Worm (Caenorhabditis elegans) whole organism, L3 larva: ENCODE data around the gene M02H5.8.

ENCODE experiments used
- R02D3.7 ChIP-seq: fragments of 150-350 bp; optimal IDR thresholded peaks from 2 replicates; lab custom pipeline; 2014; ENCODE audit warnings: missing biosample characterization, missing genetic modification characterization
- ZK546.5 ChIP-seq: sonication (generic microtip); optimal IDR thresholded peaks from 2 replicates; lab custom pipeline; 2017; ENCODE audit warnings: missing biosample characterization, missing genetic modification characterization
- aly-2 ChIP-seq: fragments of 150-350 bp; optimal IDR thresholded peaks from 2 replicates; lab custom pipeline; 2014; ENCODE audit warnings: missing biosample characterization, missing genetic modification characterization
- ama-1 ChIP-seq: fragments of 150-350 bp; optimal IDR thresholded peaks from 2 replicates; lab custom pipeline; 2018
- ceh-16 ChIP-seq: sonication (generic microtip); optimal IDR thresholded peaks from 2 replicates; lab custom pipeline; 2017; ENCODE audit warnings: missing biosample characterization, missing genetic modification characterization
- ceh-28 ChIP-seq: fragments of 150-350 bp; optimal IDR thresholded peaks from 2 replicates; lab custom pipeline; 2014; ENCODE audit warnings: missing biosample characterization, missing genetic modification reagents, missing genetic modification characterization
- ceh-82 ChIP-seq: fragments of 150-350 bp; optimal IDR thresholded peaks from 2 replicates; lab custom pipeline; 2014; ENCODE audit warnings: missing biosample characterization, missing genetic modification characterization
- ceh-9 ChIP-seq: sonication (generic microtip); optimal IDR thresholded peaks from 2 replicates; lab custom pipeline; 2018; ENCODE audit warnings: missing biosample characterization, missing genetic modification characterization
- daf-12 ChIP-seq: fragments of 150-350 bp; optimal IDR thresholded peaks from 2 replicates; lab custom pipeline; 2014; ENCODE audit warnings: missing biosample characterization, missing genetic modification reagents, missing genetic modification characterization
- egl-27 ChIP-seq: sonication (generic microtip); optimal IDR thresholded peaks from 4 replicates; lab custom pipeline; 2017; ENCODE audit warnings: missing biosample characterization, missing genetic modification reagents, missing genetic modification characterization
- egl-5 ChIP-seq: fragments of 150-350 bp; optimal IDR thresholded peaks from 2 replicates; lab custom pipeline; 2017; ENCODE audit warnings: missing biosample characterization, missing genetic modification reagents, missing genetic modification characterization, inconsistent platforms
- elt-1 ChIP-seq: fragments of 150-350 bp; optimal IDR thresholded peaks from 2 replicates; lab custom pipeline; 2014; ENCODE audit warnings: missing biosample characterization, missing genetic modification characterization
- elt-2 ChIP-seq: sonication (generic microtip); optimal IDR thresholded peaks from 2 replicates; lab custom pipeline; 2016; ENCODE audit warnings: missing genetic modification reagents, mild to moderate bottlenecking, missing genetic modification characterization, missing compliant biosample characterization
- elt-3 ChIP-seq, 3 experiments: fragments of 150-350 bp in 1 of 3; sonication (generic microtip) in 2 of 3; optimal IDR thresholded peaks; 2 replicates in 2 of 3; 4 replicates in 1 of 3; lab custom pipeline; 2014 to 2017; ENCODE audit warnings: missing biosample characterization in 3 of 3, missing genetic modification characterization in 3 of 3
- eor-1 ChIP-seq, 2 experiments: fragments of 150-350 bp; optimal IDR thresholded peaks; 2 replicates each; lab custom pipeline; 2014 to 2018; ENCODE audit warnings: missing biosample characterization in 2 of 2, missing genetic modification characterization in 2 of 2
- fkh-10 ChIP-seq: sonication (generic microtip); optimal IDR thresholded peaks from 2 replicates; lab custom pipeline; 2017; ENCODE audit warnings: missing biosample characterization, missing genetic modification reagents, missing genetic modification characterization
- fkh-2 ChIP-seq: fragments of 150-350 bp; optimal IDR thresholded peaks from 2 replicates; lab custom pipeline; 2014; ENCODE audit warnings: missing biosample characterization, missing genetic modification reagents, missing genetic modification characterization
- fos-1 ChIP-seq: fragments of 150-350 bp; optimal IDR thresholded peaks from 2 replicates; lab custom pipeline; 2014; ENCODE audit warnings: missing biosample characterization, missing genetic modification characterization
- hmg-11 ChIP-seq: sonication (generic microtip); optimal IDR thresholded peaks from 2 replicates; lab custom pipeline; 2016; ENCODE audit warnings: missing genetic modification characterization, missing compliant biosample characterization
- jun-1 ChIP-seq: fragments of 150-350 bp; optimal IDR thresholded peaks from 2 replicates; lab custom pipeline; 2014; ENCODE audit warnings: missing biosample characterization, missing genetic modification reagents, missing genetic modification characterization
- lin-15B ChIP-seq: fragments of 150-350 bp; optimal IDR thresholded peaks from 2 replicates; lab custom pipeline; 2014; ENCODE audit warnings: missing biosample characterization, missing genetic modification characterization
- lin-39 ChIP-seq: fragments of 150-350 bp; optimal IDR thresholded peaks from 2 replicates; lab custom pipeline; 2018; ENCODE audit warnings: missing biosample characterization, missing genetic modification reagents, missing genetic modification characterization
- lsy-12 ChIP-seq: sonication (generic microtip); optimal IDR thresholded peaks from 2 replicates; lab custom pipeline; 2016; ENCODE audit warnings: mild to moderate bottlenecking, missing genetic modification characterization, missing compliant biosample characterization
- mdl-1 ChIP-seq: fragments of 150-350 bp; optimal IDR thresholded peaks from 2 replicates; lab custom pipeline; 2014; ENCODE audit warnings: missing biosample characterization, missing genetic modification characterization
- nfya-1 ChIP-seq: sonication (generic microtip); optimal IDR thresholded peaks from 2 replicates; lab custom pipeline; 2017; ENCODE audit warnings: missing genetic modification characterization, mild to moderate bottlenecking, missing compliant biosample characterization, antibody characterized with exemption, moderate library complexity; ENCODE audit not compliant: insufficient read depth
- nhr-11 ChIP-seq: fragments of 150-350 bp; optimal IDR thresholded peaks from 2 replicates; lab custom pipeline; 2014; ENCODE audit warnings: missing biosample characterization, missing genetic modification characterization
- nhr-237 ChIP-seq: fragments of 150-350 bp; optimal IDR thresholded peaks from 2 replicates; lab custom pipeline; 2014; ENCODE audit warnings: missing biosample characterization, missing genetic modification characterization
- nhr-25 ChIP-seq: sonication (generic microtip); optimal IDR thresholded peaks from 2 replicates; lab custom pipeline; 2017; ENCODE audit warnings: missing biosample characterization, missing genetic modification characterization
- nhr-28 ChIP-seq: fragments of 150-350 bp; optimal IDR thresholded peaks from 2 replicates; lab custom pipeline; 2014; ENCODE audit warnings: missing biosample characterization, missing genetic modification characterization
- nhr-43 ChIP-seq: sonication (generic microtip); optimal IDR thresholded peaks from 2 replicates; lab custom pipeline; 2016; ENCODE audit warnings: mild to moderate bottlenecking, missing genetic modification characterization, missing compliant biosample characterization; ENCODE audit not compliant: poor library complexity, severe bottlenecking
- nhr-67 ChIP-seq: fragments of 150-350 bp; optimal IDR thresholded peaks from 2 replicates; lab custom pipeline; 2014; ENCODE audit warnings: missing biosample characterization, missing genetic modification characterization
- nhr-76 ChIP-seq: fragments of 150-350 bp; sonication (generic microtip); optimal IDR thresholded peaks from 5 replicates; lab custom pipeline; 2014; ENCODE audit warnings: missing biosample characterization, missing genetic modification characterization
- nhr-77 ChIP-seq: fragments of 150-350 bp; optimal IDR thresholded peaks from 2 replicates; lab custom pipeline; 2014; ENCODE audit warnings: missing biosample characterization, missing genetic modification characterization
- pha-4 ChIP-seq: fragments of 150-350 bp; optimal IDR thresholded peaks from 2 replicates; lab custom pipeline; 2014; ENCODE audit warnings: missing biosample characterization, missing genetic modification reagents, missing genetic modification characterization
- pqm-1 ChIP-seq: fragments of 150-350 bp; optimal IDR thresholded peaks from 2 replicates; lab custom pipeline; 2017; ENCODE audit warnings: missing biosample characterization, missing genetic modification characterization, inconsistent platforms
- sea-2 ChIP-seq: fragments of 150-350 bp; sonication (generic microtip); optimal IDR thresholded peaks from 4 replicates; lab custom pipeline; 2014; ENCODE audit warnings: missing biosample characterization, missing genetic modification reagents, missing genetic modification characterization
- skn-1 ChIP-seq: fragments of 150-350 bp; optimal IDR thresholded peaks from 2 replicates; lab custom pipeline; 2014; ENCODE audit warnings: missing biosample characterization, missing genetic modification characterization
- snpc-4 ChIP-seq: fragments of 150-350 bp; optimal IDR thresholded peaks from 2 replicates; lab custom pipeline; 2014; ENCODE audit warnings: missing biosample characterization, missing genetic modification characterization
- tbx-2 ChIP-seq: sonication (generic microtip); optimal IDR thresholded peaks from 2 replicates; lab custom pipeline; 2016; ENCODE audit warnings: mild to moderate bottlenecking, missing genetic modification characterization, missing compliant biosample characterization
- unc-39 ChIP-seq: sonication (generic microtip); optimal IDR thresholded peaks from 4 replicates; lab custom pipeline; 2017; ENCODE audit warnings: missing biosample characterization, missing genetic modification characterization
- unc-62 ChIP-seq: fragments of 150-350 bp; sonication (generic microtip); optimal IDR thresholded peaks from 4 replicates; lab custom pipeline; 2014; ENCODE audit warnings: missing biosample characterization, missing genetic modification reagents, missing genetic modification characterization
- ztf-11 ChIP-seq: fragments of 150-350 bp; optimal IDR thresholded peaks from 2 replicates; lab custom pipeline; 2014; ENCODE audit warnings: missing biosample characterization, missing genetic modification characterization
- ztf-4 ChIP-seq: fragments of 150-350 bp; optimal IDR thresholded peaks from 2 replicates; lab custom pipeline; 2014; ENCODE audit warnings: missing biosample characterization, missing genetic modification characterization

Gene M02H5.8

ce11 chrV:467507-467906 is 17.7 kb downstream of the M02H5.8 start:
- TF ChIP-seq ceh-28 (tag; lab: Kevin White, UChicago) (no peak), R02D3.7 (tag; lab: Kevin White, UChicago) (no peak), pha-4 (tag; lab: Kevin White, UChicago) (no peak), ama-1 (lab: Kevin White, UChicago) (no peak), nhr-77 (tag; lab: Kevin White, UChicago) (no peak), ceh-82 (tag; lab: Kevin White, UChicago) (no peak), nhr-11 (no peak), nhr-76 (tag; lab: Kevin White, UChicago) (no peak), nhr-25 (no peak), daf-12 (tag; lab: Kevin White, UChicago) (no peak), fkh-2 (tag; lab: Kevin White, UChicago) (no peak), fkh-10 (GFP tag; lab: Kevin White, UChicago) (no peak), mdl-1 (tag; lab: Kevin White, UChicago) (no peak), nhr-237 (tag; lab: Kevin White, UChicago) (no peak), eor-1 (tag; optimal IDR thresholded peaks at IDR 0.05; lab: Kevin White, UChicago) (no peak), jun-1 (no peak)

ce11 chrV:468460-468859 is 18.7 kb downstream of the M02H5.8 start, which contains the start of gene srbc-57:
Gene srbc-57 (minus strand): TSS chrV:468560.
- TF ChIP-seq pqm-1 (tag; lab: Kevin White, UChicago) (no peak), snpc-4 (tag; lab: Kevin White, UChicago) (no peak), egl-27 (tag; lab: Kevin White, UChicago) (no peak), elt-3 (tag; optimal IDR thresholded peaks at IDR 0.05; lab: Kevin White, UChicago) (no peak)

- TF ChIP-seq skn-1 (tag; lab: Kevin White, UChicago) = no peak
- no peak for TF ChIP-seq elt-1 (tag; lab: Kevin White, UChicago)
- no peak for TF ChIP-seq ZK546.5 (tag; lab: Kevin White, UChicago)
- no peak for TF ChIP-seq nhr-237 (tag; lab: Kevin White, UChicago)
- no peak for TF ChIP-seq jun-1
- no peak for TF ChIP-seq nhr-11
- no peak for TF ChIP-seq elt-2
Observed at ce11 chrV:472589-472988, 22.8 kb downstream of the M02H5.8 start, which contains the start of gene srt-31. Gene srt-31 (plus strand): TSS chrV:472889.

ce11 chrV:474516-474915 is 24.7 kb downstream of the M02H5.8 start, which contains the start of gene nhr-99:
Gene nhr-99 (plus strand): TSS chrV:474778.
- TF ChIP-seq ceh-9 (tag; lab: Kevin White, UChicago) = no peak
- TF ChIP-seq nhr-67 (tag; lab: Kevin White, UChicago) = no peak
- TF ChIP-seq R02D3.7 (tag; lab: Kevin White, UChicago) = no peak
- peak; percentile 73 for TF ChIP-seq elt-2
- no peak for TF ChIP-seq lin-15B
- no peak for TF ChIP-seq nhr-28 (tag; lab: Kevin White, UChicago)
- TF ChIP-seq pqm-1 (tag; lab: Kevin White, UChicago) = peak; percentile 85
- TF ChIP-seq fos-1 (tag; lab: Kevin White, UChicago) = no peak
- no peak for TF ChIP-seq ceh-82 (tag; lab: Kevin White, UChicago)
- TF ChIP-seq unc-62 (GFP tag; lab: Kevin White, UChicago) = no peak
- TF ChIP-seq snpc-4 (tag; lab: Kevin White, UChicago) = no peak
- TF ChIP-seq lin-39 (tag; lab: Kevin White, UChicago) = no peak
- no peak for TF ChIP-seq lsy-12 (tag; lab: Kevin White, UChicago)
- no peak for TF ChIP-seq eor-1 (tag; optimal IDR thresholded peaks at IDR 0.05; lab: Kevin White, UChicago)
- TF ChIP-seq unc-39 (tag; lab: Kevin White, UChicago) = no peak
- peak; percentile 62 for TF ChIP-seq jun-1
- no peak for TF ChIP-seq ztf-11
- peak; percentile 38 for TF ChIP-seq pha-4 (tag; lab: Kevin White, UChicago)
- no peak for TF ChIP-seq ZK546.5 (tag; lab: Kevin White, UChicago)
- TF ChIP-seq egl-5 (tag; lab: Kevin White, UChicago) = no peak
- TF ChIP-seq ceh-16 (tag; lab: Kevin White, UChicago) = no peak
- TF ChIP-seq hmg-11 (tag; lab: Kevin White, UChicago) = no peak
- no peak for TF ChIP-seq tbx-2 (tag; lab: Kevin White, UChicago)
- TF ChIP-seq nhr-77 (tag; lab: Kevin White, UChicago) = no peak
- no peak for TF ChIP-seq elt-3 (tag; optimal IDR thresholded peaks at IDR 0.05; lab: Kevin White, UChicago)
- TF ChIP-seq egl-27 (tag; lab: Kevin White, UChicago) = no peak
- TF ChIP-seq nhr-43 (tag; lab: Kevin White, UChicago) = no peak
- no peak for TF ChIP-seq fkh-10 (GFP tag; lab: Kevin White, UChicago)
- TF ChIP-seq ztf-4 (tag; lab: Kevin White, UChicago) = no peak
- TF ChIP-seq aly-2 (tag; lab: Kevin White, UChicago) = no peak
- no peak for TF ChIP-seq sea-2 (GFP tag; lab: Kevin White, UChicago)
- no peak for TF ChIP-seq nfya-1 (tag; lab: Kevin White, UChicago)
- TF ChIP-seq, all 47 proteins: peak for 4
